Worm (Caenorhabditis elegans): ENCODE data around the gene npl-4.2.

npl-4.2 gene

DNA sequence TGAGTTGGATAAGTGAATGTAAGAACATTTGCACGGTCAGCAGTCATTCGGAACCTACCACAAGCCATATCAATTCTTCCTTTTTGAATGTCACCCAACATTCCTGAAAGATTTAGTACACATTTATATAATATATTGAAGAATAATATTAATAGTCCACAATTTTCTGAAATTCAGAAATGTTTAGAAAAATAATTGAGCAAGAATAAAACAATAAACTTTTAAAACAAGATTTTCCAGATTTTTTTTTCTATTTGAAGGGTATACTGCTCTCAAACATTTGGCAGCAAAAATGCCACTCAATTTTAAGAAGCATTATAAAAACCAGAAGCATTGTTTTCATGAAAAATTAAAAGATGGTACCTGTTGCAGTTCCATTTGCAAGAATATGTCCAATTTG, 14.1 kb downstream of the npl-4.2 start, which contains the start of gene F59E12.8 (continued):
- no peak for TF ChIP-seq snpc-4 (GFP tag; optimal IDR thresholded peaks at IDR 0.05)
- no peak for TF ChIP-seq snpc-4 (tag; optimal IDR thresholded peaks at IDR 0.05)

DNA sequence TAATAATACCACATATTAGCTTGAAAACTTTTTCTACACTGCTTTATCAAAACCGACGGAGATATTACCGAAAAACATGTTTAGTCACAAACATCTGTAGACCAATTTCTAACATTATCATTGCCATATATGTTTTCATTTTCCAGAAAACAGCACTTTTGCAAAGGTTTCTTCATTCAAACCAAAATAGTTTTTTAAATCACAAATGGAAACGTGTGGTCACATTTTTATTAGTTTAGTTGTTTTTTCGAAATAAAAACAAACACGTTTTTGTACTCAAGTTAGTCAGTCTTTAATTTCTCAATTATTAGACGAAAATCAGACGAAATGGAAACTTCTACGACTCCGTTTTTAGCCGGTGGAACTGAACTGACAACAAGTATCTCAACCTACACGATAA, 15.4 kb downstream of the npl-4.2 start, which contains the start of gene F59E12.3:
TSS of gene F59E12.3 (plus strand) at position 301 of the 400 bp plus-strand sequence.
- TF ChIP-seq unc-62 (GFP tag; optimal IDR thresholded peaks at IDR 0.05) (no peak), F57C9.4 (tag; optimal IDR thresholded peaks at IDR 0.05) (no peak), akir-1 (GFP tag; optimal IDR thresholded peaks at IDR 0.05) (no peak), K11D2.4 (GFP tag; IDR thresholded peaks at IDR 0.05) (no peak)

DNA sequence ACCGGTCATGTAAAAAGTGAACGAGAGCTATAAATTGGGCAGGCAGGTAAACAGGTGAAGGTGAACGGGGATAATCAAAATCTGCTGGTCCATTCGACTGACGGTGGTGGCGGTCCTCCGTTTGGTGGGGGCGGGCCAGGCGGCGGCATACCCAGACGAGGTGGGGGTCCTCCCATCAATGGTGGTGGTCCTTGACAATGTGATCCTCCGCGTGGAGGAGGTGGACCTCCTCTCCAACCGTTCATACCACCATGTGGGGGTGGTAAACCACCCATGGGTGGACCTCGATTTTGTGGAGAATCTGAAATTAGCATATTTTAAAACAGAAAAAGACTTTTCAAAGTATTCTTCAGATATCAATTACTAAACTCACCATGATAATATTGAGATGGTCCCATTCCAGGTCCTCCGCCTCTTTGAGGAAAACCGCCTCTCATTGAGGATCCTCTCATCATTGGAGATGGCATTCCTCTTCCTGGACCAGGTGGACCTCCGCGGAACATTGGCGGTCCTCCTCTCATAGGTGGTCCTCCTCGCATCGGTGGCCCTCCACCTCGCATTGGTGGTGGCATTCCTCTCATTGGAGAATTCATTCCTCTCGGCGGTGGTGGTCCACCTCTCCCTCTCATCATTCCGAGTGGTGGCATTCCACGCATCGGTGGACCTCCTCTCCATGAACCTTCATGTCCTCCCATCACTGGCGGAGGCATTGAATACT, 17.8 kb downstream of the npl-4.2 start:
- TF ChIP-seq F55B11.4 (tag; optimal IDR thresholded peaks at IDR 0.05; ENCODE audit: borderline replicate concordance, insufficient read depth) (no peak), chd-7 (tag; optimal IDR thresholded peaks at IDR 0.05) (peak; percentile 2), zfh-2 (GFP tag; conservative IDR thresholded peaks at IDR 0.05) (peak; percentile 56)

DNA sequence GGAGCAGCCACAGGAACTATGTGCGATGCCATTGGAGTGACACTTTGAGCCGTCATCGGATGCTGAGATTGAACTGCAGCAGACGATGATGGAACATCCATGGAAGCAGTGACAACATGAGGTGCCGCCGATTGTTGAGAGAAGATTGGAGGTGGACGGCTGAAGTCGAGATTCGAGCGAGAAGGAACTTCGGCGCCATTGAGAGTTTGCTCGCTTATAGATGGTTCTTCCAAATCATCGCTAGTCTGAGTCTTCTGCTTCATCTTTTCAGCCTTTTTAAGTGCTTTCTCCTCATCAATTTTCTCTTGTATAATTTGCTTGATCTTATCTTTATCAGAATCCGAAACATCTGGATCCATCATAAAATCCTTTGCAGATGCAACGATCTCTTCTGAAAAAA, 19.4 kb downstream of the npl-4.2 start:
- TF ChIP-seq mcd-1 (GFP tag; IDR thresholded peaks at IDR 0.05): 0 out of 2 replicates have a peak, but pooled peaks have one; percentile 12
- TF ChIP-seq rcor-1 (GFP tag; IDR thresholded peaks at IDR 0.05): no peak
- TF ChIP-seq zfh-2 (GFP tag; conservative IDR thresholded peaks at IDR 0.05): peak; percentile 43; the same call in 1 of the 2 replicates

DNA sequence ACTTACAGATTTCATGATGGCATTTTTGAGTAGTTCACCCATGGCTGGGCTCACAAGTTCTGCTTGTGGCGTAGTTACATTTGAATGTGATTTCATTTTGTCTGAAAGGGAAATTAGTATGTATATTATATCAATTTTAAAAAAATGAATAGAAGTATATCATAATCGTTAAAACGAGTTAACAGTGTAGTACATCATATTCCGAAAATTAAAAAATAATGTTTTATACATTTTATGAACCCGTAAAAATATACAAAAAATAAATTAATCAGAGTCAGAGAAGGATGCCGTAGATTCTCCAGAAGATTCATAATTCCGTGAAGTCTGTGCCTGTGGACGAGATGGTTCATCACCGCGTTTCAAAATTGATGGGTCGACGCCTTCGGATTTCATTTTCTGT, 24.3 kb downstream of the npl-4.2 start, which contains the start of gene F59E12.9:
TSS of gene F59E12.9 (minus strand) at position 101 of the 400 bp plus-strand sequence.
- TF ChIP-seq lin-35 (GFP tag; optimal IDR thresholded peaks at IDR 0.05): no peak
- TF ChIP-seq tlf-1 (GFP tag; optimal IDR thresholded peaks at IDR 0.05): no peak
- no peak for TF ChIP-seq tbp1 (GFP tag; optimal IDR thresholded peaks at IDR 0.05)
- no peak for TF ChIP-seq ztf-3 (GFP tag; optimal IDR thresholded peaks at IDR 0.05)
- TF ChIP-seq ztf-25 (GFP tag; IDR thresholded peaks at IDR 0.05): no peak

DNA sequence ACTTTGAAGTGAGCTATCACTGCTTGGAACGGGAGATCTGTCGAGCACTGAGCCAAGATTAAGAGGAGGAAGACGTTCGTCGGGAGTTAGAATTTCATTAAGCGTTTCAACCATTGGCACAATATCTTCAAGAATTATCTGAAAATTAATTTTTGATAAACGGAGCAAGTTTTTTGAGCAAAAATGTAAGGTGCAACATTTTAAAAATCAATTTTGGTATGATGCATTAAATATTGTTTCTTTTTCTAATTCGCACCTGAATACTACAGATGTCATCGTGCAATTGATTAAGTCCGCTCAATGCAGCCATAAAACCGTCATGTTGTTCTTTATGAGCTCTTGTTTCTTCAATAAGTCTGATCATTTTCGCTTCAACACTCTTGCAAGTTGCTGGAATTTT, 25.6 kb downstream of the npl-4.2 start, which contains the start of gene ddl-1:
TSS of gene ddl-1 (minus strand) at position 101 of the 400 bp plus-strand sequence.
- TF ChIP-seq hlh-26 (GFP tag; conservative IDR thresholded peaks at IDR 0.05): no peak
- TF ChIP-seq atf-7 (tag; optimal IDR thresholded peaks at IDR 0.05): no peak
- TF ChIP-seq ceh-40 (GFP tag; IDR thresholded peaks at IDR 0.05): no peak
- TF ChIP-seq F55B11.4 (tag; optimal IDR thresholded peaks at IDR 0.05; ENCODE audit: borderline replicate concordance, insufficient read depth): no peak
- TF ChIP-seq F52B5.7 (tag; optimal IDR thresholded peaks at IDR 0.05): no peak
- no peak for TF ChIP-seq pha-4 (tag; optimal IDR thresholded peaks at IDR 0.05)
- no peak for TF ChIP-seq athp-1 (tag; optimal IDR thresholded peaks at IDR 0.05)
- TF ChIP-seq dpff-1 (tag; optimal IDR thresholded peaks at IDR 0.05): no peak
- no peak for TF ChIP-seq madf-10 (tag; optimal IDR thresholded peaks at IDR 0.05)
- no peak for TF ChIP-seq ZK185.1 (tag; optimal IDR thresholded peaks at IDR 0.05; ENCODE audit: poor library complexity, severe bottlenecking)
- no peak for TF ChIP-seq ztf-25 (GFP tag; IDR thresholded peaks at IDR 0.05)
- TF ChIP-seq mel-28 (tag; optimal IDR thresholded peaks at IDR 0.05; ENCODE audit: borderline replicate concordance): no peak
- TF ChIP-seq C17E4.6 (GFP tag; IDR thresholded peaks at IDR 0.05): no peak
- no peak for TF ChIP-seq hmg-20 (GFP tag; IDR thresholded peaks at IDR 0.05)

All from whole organism, young adult.